Worm (Caenorhabditis elegans) whole organism, L1 larva: ENCODE measurements around the gene C04G6.2.

Source experiments
- C04F5.9 ChIP-seq: sonication (generic microtip); optimal IDR thresholded peaks from 2 replicates; lab custom pipeline; 2016; ENCODE audit warnings: missing genetic modification characterization, missing compliant biosample characterization
- C16A3.4 ChIP-seq: fragments of 150-350 bp; optimal IDR thresholded peaks from 2 replicates; lab custom pipeline; 2014; ENCODE audit warnings: missing biosample characterization, missing genetic modification characterization
- F16B12.6 ChIP-seq: fragments of 150-350 bp; optimal IDR thresholded peaks from 2 replicates; lab custom pipeline; 2014; ENCODE audit warnings: missing biosample characterization, missing genetic modification characterization
- aha-1 ChIP-seq: fragments of 150-350 bp; optimal IDR thresholded peaks from 2 replicates; lab custom pipeline; 2014; ENCODE audit warnings: missing biosample characterization, missing genetic modification characterization
- alr-1 ChIP-seq: fragments of 200-800 bp; sonication (Bioruptor generic); optimal IDR thresholded peaks from 2 replicates; lab custom pipeline; 2018; ENCODE audit warnings: borderline replicate concordance, mild to moderate bottlenecking, missing genetic modification characterization, missing compliant biosample characterization
- ama-1 ChIP-seq: fragments of 150-350 bp; optimal IDR thresholded peaks from 2 replicates; lab custom pipeline; 2014
- blmp-1 ChIP-seq: fragments of 150-350 bp; optimal IDR thresholded peaks from 2 replicates; lab custom pipeline; 2014; ENCODE audit warnings: missing biosample characterization, missing genetic modification characterization
- ceh-8 ChIP-seq: fragments of 200-800 bp; sonication (Bioruptor generic); optimal IDR thresholded peaks from 2 replicates; lab custom pipeline; 2018; ENCODE audit warnings: mild to moderate bottlenecking, missing genetic modification characterization, moderate library complexity, missing compliant biosample characterization
- ceh-82 ChIP-seq, 3 experiments: fragments of 150-350 bp in 1 of 3; sonication (generic microtip) in 2 of 3; optimal IDR thresholded peaks; 2 replicates each; lab custom pipeline; 2014 to 2017; ENCODE audit warnings: missing biosample characterization in 3 of 3, missing genetic modification characterization in 3 of 3
- ceh-88 ChIP-seq: fragments of 200-800 bp; sonication (Bioruptor generic); IDR thresholded peaks from 2 replicates; pipeline ENCODE4 v1.3.6; 2022; ENCODE audit warnings: missing genetic modification characterization, missing compliant biosample characterization
- ceh-90 ChIP-seq: sonication (generic microtip); optimal IDR thresholded peaks from 2 replicates; lab custom pipeline; 2016; ENCODE audit warnings: missing genetic modification characterization, missing compliant biosample characterization
- efl-1 ChIP-seq, 4 experiments: fragments of 150-350 bp; optimal IDR thresholded peaks in 3 of 4; peaks in 1 of 4; 1 replicate in 1 of 4; 2 replicates in 3 of 4; lab custom pipeline; 2014; ENCODE audit warnings: missing biosample characterization in 2 of 4, missing genetic modification characterization in 2 of 4, missing genetic modification reagents in 2 of 4
- elt-2 ChIP-seq: sonication (generic microtip); optimal IDR thresholded peaks from 2 replicates; lab custom pipeline; 2016; ENCODE audit warnings: missing genetic modification characterization, mild to moderate bottlenecking, inconsistent platforms, missing compliant biosample characterization, missing genetic modification reagents
- elt-3 ChIP-seq, 6 experiments: fragments of 150-350 bp in 1 of 6; sonication (generic microtip); optimal IDR thresholded peaks; 2 replicates each; lab custom pipeline; 2017 to 2018; ENCODE audit warnings: missing biosample characterization in 6 of 6, missing genetic modification characterization in 6 of 6, inconsistent platforms in 1 of 6
- ets-5 ChIP-seq: fragments of 200-800 bp; sonication (Bioruptor generic); IDR thresholded peaks from 2 replicates; pipeline ENCODE4 v1.3.6; 2022; ENCODE audit warnings: missing genetic modification characterization, missing compliant biosample characterization
- fkh-10 ChIP-seq: sonication (generic microtip); optimal IDR thresholded peaks from 2 replicates; lab custom pipeline; 2017; ENCODE audit warnings: missing biosample characterization, missing genetic modification reagents, missing genetic modification characterization
- fkh-4 ChIP-seq: sonication (generic microtip); optimal IDR thresholded peaks from 2 replicates; lab custom pipeline; 2016; ENCODE audit warnings: missing compliant biosample characterization, missing genetic modification characterization, borderline replicate concordance
- grh-1 ChIP-seq: fragments of 200-800 bp; sonication (Bioruptor generic); IDR thresholded peaks from 2 replicates; pipeline ENCODE4 v1.3.6; 2022; ENCODE audit warnings: missing genetic modification reagents, missing genetic modification characterization, missing compliant biosample characterization
- hlh-17 ChIP-seq: fragments of 200-800 bp; sonication (Bioruptor generic); optimal IDR thresholded peaks from 2 replicates; lab custom pipeline; 2018; ENCODE audit warnings: missing genetic modification characterization, mild to moderate bottlenecking, missing compliant biosample characterization, moderate library complexity, borderline replicate concordance
- hlh-4 ChIP-seq: sonication (generic microtip); optimal IDR thresholded peaks from 2 replicates; lab custom pipeline; 2016; ENCODE audit warnings: mild to moderate bottlenecking, missing genetic modification characterization, missing compliant biosample characterization
- hpl-2 ChIP-seq: fragments of 150-350 bp; optimal IDR thresholded peaks from 2 replicates; lab custom pipeline; 2014; ENCODE audit warnings: missing biosample characterization, missing genetic modification reagents, missing genetic modification characterization
- irx-1 ChIP-seq: sonication (generic microtip); optimal IDR thresholded peaks from 2 replicates; lab custom pipeline; 2016; ENCODE audit warnings: missing genetic modification characterization, missing compliant biosample characterization
- lin-13 ChIP-seq: fragments of 150-350 bp; optimal IDR thresholded peaks from 2 replicates; lab custom pipeline; 2014; ENCODE audit warnings: missing biosample characterization, missing genetic modification reagents, missing genetic modification characterization
- lin-14 ChIP-seq: fragments of 200-800 bp; sonication (Bioruptor generic); optimal IDR thresholded peaks from 2 replicates; lab custom pipeline; 2018; ENCODE audit warnings: mild to moderate bottlenecking, missing genetic modification characterization, moderate library complexity, missing compliant biosample characterization
- lin-15B ChIP-seq: fragments of 150-350 bp; sonication (generic microtip); optimal IDR thresholded peaks from 3 replicates; lab custom pipeline; 2014; ENCODE audit warnings: missing biosample characterization, missing genetic modification characterization
- lin-35 ChIP-seq, 2 experiments: fragments of 150-350 bp; optimal IDR thresholded peaks; 2 replicates each; lab custom pipeline; 2014; ENCODE audit warnings: missing biosample characterization in 2 of 2, missing genetic modification characterization in 2 of 2, missing genetic modification reagents in 2 of 2
- lin-39 ChIP-seq: fragments of 150-350 bp; optimal IDR thresholded peaks from 2 replicates; lab custom pipeline; 2014; ENCODE audit warnings: missing biosample characterization, missing genetic modification reagents, missing genetic modification characterization
- mab-9 ChIP-seq: fragments of 200-800 bp; sonication (Bioruptor generic); IDR thresholded peaks from 2 replicates; pipeline ENCODE4 v1.3.6; 2022; ENCODE audit warnings: missing genetic modification reagents, missing genetic modification characterization, missing compliant biosample characterization
- mdl-1 ChIP-seq, 2 experiments: fragments of 150-350 bp; optimal IDR thresholded peaks; 2 replicates each; lab custom pipeline; 2014 to 2017; ENCODE audit warnings: missing biosample characterization in 2 of 2, missing genetic modification characterization in 2 of 2, inconsistent platforms in 1 of 2
- mef-2 ChIP-seq: fragments of 150-350 bp; optimal IDR thresholded peaks from 2 replicates; lab custom pipeline; 2014; ENCODE audit warnings: missing biosample characterization, missing genetic modification characterization
- mep-1 ChIP-seq: fragments of 150-350 bp; optimal IDR thresholded peaks from 2 replicates; lab custom pipeline; 2014; ENCODE audit warnings: missing biosample characterization, missing genetic modification characterization
- nhr-11 ChIP-seq: fragments of 150-350 bp; optimal IDR thresholded peaks from 2 replicates; lab custom pipeline; 2014; ENCODE audit warnings: missing biosample characterization, missing genetic modification characterization
- nhr-20 ChIP-seq: sonication (generic microtip); optimal IDR thresholded peaks from 2 replicates; lab custom pipeline; 2016; ENCODE audit warnings: mild to moderate bottlenecking, missing genetic modification characterization, missing compliant biosample characterization
- nhr-237 ChIP-seq: fragments of 150-350 bp; optimal IDR thresholded peaks from 2 replicates; lab custom pipeline; 2014; ENCODE audit warnings: missing biosample characterization, missing genetic modification characterization
- nhr-28 ChIP-seq: fragments of 150-350 bp; optimal IDR thresholded peaks from 2 replicates; lab custom pipeline; 2014; ENCODE audit warnings: missing biosample characterization, missing genetic modification characterization
- nhr-77 ChIP-seq: fragments of 150-350 bp; optimal IDR thresholded peaks from 2 replicates; lab custom pipeline; 2014; ENCODE audit warnings: missing biosample characterization, missing genetic modification characterization
- nhr-84 ChIP-seq: sonication (generic microtip); optimal IDR thresholded peaks from 2 replicates; lab custom pipeline; 2017; ENCODE audit warnings: missing biosample characterization, missing genetic modification characterization
- nhr-85 ChIP-seq: sonication (generic microtip); peaks from one replicate; lab custom pipeline; 2016; ENCODE audit warnings: missing genetic modification characterization, inconsistent platforms, missing compliant biosample characterization
- nhr-90 ChIP-seq: sonication (generic microtip); optimal IDR thresholded peaks from 2 replicates; lab custom pipeline; 2016; ENCODE audit warnings: mild to moderate bottlenecking, missing genetic modification characterization, missing compliant biosample characterization; ENCODE audit not compliant: poor library complexity
- pax-3 ChIP-seq: fragments of 200-800 bp; sonication (Bioruptor generic); optimal IDR thresholded peaks from 2 replicates; lab custom pipeline; 2018; ENCODE audit warnings: mild to moderate bottlenecking, missing genetic modification characterization, moderate library complexity, missing compliant biosample characterization
- skn-1 ChIP-seq: fragments of 150-350 bp; optimal IDR thresholded peaks from 2 replicates; lab custom pipeline; 2014; ENCODE audit warnings: missing biosample characterization, missing genetic modification characterization
- snpc-4 ChIP-seq: fragments of 150-350 bp; optimal IDR thresholded peaks from 2 replicates; lab custom pipeline; 2014; ENCODE audit warnings: missing biosample characterization, missing genetic modification characterization
- snu-23 ChIP-seq: sonication (generic microtip); optimal IDR thresholded peaks from 2 replicates; lab custom pipeline; 2016; ENCODE audit warnings: missing genetic modification characterization, missing compliant biosample characterization
- sox-4 ChIP-seq: sonication (generic microtip); optimal IDR thresholded peaks from 2 replicates; lab custom pipeline; 2016; ENCODE audit warnings: missing genetic modification characterization, missing compliant biosample characterization
- sptf-1 ChIP-seq: fragments of 150-350 bp; optimal IDR thresholded peaks from 2 replicates; lab custom pipeline; 2014; ENCODE audit warnings: missing biosample characterization, missing genetic modification characterization
- tlp-1 ChIP-seq: fragments of 150-350 bp; optimal IDR thresholded peaks from 2 replicates; lab custom pipeline; 2014; ENCODE audit warnings: missing biosample characterization, missing genetic modification characterization
- unc-30 ChIP-seq: sonication (generic microtip); optimal IDR thresholded peaks from 2 replicates; lab custom pipeline; 2017; ENCODE audit warnings: missing biosample characterization, missing genetic modification characterization
- unc-62 ChIP-seq: fragments of 150-350 bp; optimal IDR thresholded peaks from 2 replicates; lab custom pipeline; 2014; ENCODE audit warnings: missing biosample characterization, missing genetic modification reagents, missing genetic modification characterization
- unc-86 ChIP-seq: sonication (generic microtip); optimal IDR thresholded peaks from 2 replicates; lab custom pipeline; 2016; ENCODE audit warnings: missing genetic modification characterization, missing compliant biosample characterization
- vab-15 ChIP-seq: sonication (generic microtip); optimal IDR thresholded peaks from 2 replicates; lab custom pipeline; 2017; ENCODE audit warnings: missing genotype, mild to moderate bottlenecking, missing genetic modification characterization, missing compliant biosample characterization
- zag-1 ChIP-seq: fragments of 150-350 bp; optimal IDR thresholded peaks from 2 replicates; lab custom pipeline; 2014; ENCODE audit warnings: missing biosample characterization, missing genetic modification characterization
- zip-4 ChIP-seq: fragments of 200-800 bp; sonication (Bioruptor generic); optimal IDR thresholded peaks from 2 replicates; lab custom pipeline; 2018; ENCODE audit warnings: mild to moderate bottlenecking, missing genetic modification characterization, moderate library complexity, missing compliant biosample characterization
- ztf-4 ChIP-seq: fragments of 150-350 bp; optimal IDR thresholded peaks from 2 replicates; lab custom pipeline; 2014; ENCODE audit warnings: missing biosample characterization, missing genetic modification characterization

C04G6.2 gene

ce11 chrII:5061794-5062368, 31.1 kb upstream of the C04G6.2 start, which contains the start of gene smc-5 (continued):
- TF ChIP-seq C16A3.4 (tag; lab: Kevin White, UChicago): peak; percentile 92
- no peak for TF ChIP-seq hlh-4 (tag; lab: Kevin White, UChicago)
- TF ChIP-seq pax-3 (tag; lab: Kevin White, UChicago): peak; percentile 53
- peak; percentile 60 for TF ChIP-seq nhr-90
- no peak for TF ChIP-seq fkh-4 (tag; lab: Kevin White, UChicago)
- peak; percentile 87 for TF ChIP-seq lin-15B
- no peak for TF ChIP-seq nhr-28 (tag; lab: Kevin White, UChicago)
- TF ChIP-seq hpl-2 (GFP tag; lab: Kevin White, UChicago): peak; percentile 8
- peak; percentile 84 to 88 for TF ChIP-seq efl-1 (optimal IDR thresholded peaks at IDR 0.05; lab: Kevin White, UChicago)
- peak; percentile 86 to 98 for TF ChIP-seq efl-1 (GFP tag; optimal IDR thresholded peaks at IDR 0.05 in 1 of 2; lab: Kevin White, UChicago)
- TF ChIP-seq blmp-1 (tag; lab: Kevin White, UChicago): peak; percentile 71
- peak; percentile 69 for TF ChIP-seq nhr-85
- TF ChIP-seq lin-13 (GFP tag; lab: Kevin White, UChicago): peak; percentile 41
- no peak for TF ChIP-seq aha-1 (tag; lab: Kevin White, UChicago)
- TF ChIP-seq snpc-4 (tag; lab: Kevin White, UChicago): peak; percentile 63
- peak; percentile 89 for TF ChIP-seq skn-1
- TF ChIP-seq ceh-88 (GFP tag; lab: Robert Waterston, UW): peak; percentile 46; the same call in 1 of the 2 replicates
- TF ChIP-seq unc-86 (tag; lab: Kevin White, UChicago): peak; percentile 49
- no peak for TF ChIP-seq C04F5.9 (tag; lab: Kevin White, UChicago)
- TF ChIP-seq alr-1 (tag; lab: Kevin White, UChicago): no peak
- peak; percentile 69 for TF ChIP-seq lin-14 (GFP tag; lab: Kevin White, UChicago)
- no peak for TF ChIP-seq elt-2
- no peak for TF ChIP-seq nhr-237 (tag; lab: Kevin White, UChicago)
- no peak for TF ChIP-seq ets-5 (GFP tag; lab: Robert Waterston, UW)
- TF ChIP-seq ceh-8 (GFP tag; lab: Kevin White, UChicago): no peak
- peak; percentile 66 for TF ChIP-seq nhr-20
- no peak for TF ChIP-seq ama-1 (lab: Kevin White, UChicago)
- no peak for TF ChIP-seq lin-39 (tag; lab: Kevin White, UChicago)
- TF ChIP-seq irx-1 (tag; lab: Kevin White, UChicago): no peak
- TF ChIP-seq nhr-77 (tag; lab: Kevin White, UChicago): peak; percentile 62
- no peak for TF ChIP-seq grh-1 (GFP tag; lab: Robert Waterston, UW)
- TF ChIP-seq ztf-4 (tag; lab: Kevin White, UChicago): no peak
- no peak for TF ChIP-seq nhr-84 (tag; lab: Kevin White, UChicago)
- TF ChIP-seq snu-23 (GFP tag; lab: Kevin White, UChicago): peak; percentile 78
- TF ChIP-seq unc-30 (tag; lab: Kevin White, UChicago): no peak
- TF ChIP-seq ceh-90: no peak
- no peak for TF ChIP-seq zip-4 (GFP tag; lab: Kevin White, UChicago)
- no peak for TF ChIP-seq zag-1 (tag; lab: Kevin White, UChicago)
- peak in 1 of 2 experiments; percentile 42 for TF ChIP-seq mdl-1 (tag; optimal IDR thresholded peaks at IDR 0.05; lab: Kevin White, UChicago)
- no peak for TF ChIP-seq nhr-11 (tag; lab: Kevin White, UChicago)
- peak in 2 of 3 experiments; percentile 37 to 79 for TF ChIP-seq ceh-82 (tag; optimal IDR thresholded peaks at IDR 0.05; lab: Kevin White, UChicago)
- peak; percentile 51 for TF ChIP-seq mef-2 (tag; lab: Kevin White, UChicago)
- no peak for TF ChIP-seq unc-62
- no peak for TF ChIP-seq sptf-1 (tag; lab: Kevin White, UChicago)
- TF ChIP-seq lin-35 (GFP tag; optimal IDR thresholded peaks at IDR 0.05; lab: Kevin White, UChicago): peak; percentile 84 to 94
- TF ChIP-seq vab-15 (tag; lab: Kevin White, UChicago): peak; percentile 60
- TF ChIP-seq sox-4: peak; percentile 16
- TF ChIP-seq F16B12.6 (tag; lab: Kevin White, UChicago): peak; percentile 65
- TF ChIP-seq hlh-17 (GFP tag; lab: Kevin White, UChicago): no peak
- TF ChIP-seq fkh-10 (GFP tag; lab: Kevin White, UChicago): peak; percentile 24
- peak in 1 of 6 experiments; percentile 80 for TF ChIP-seq elt-3 (tag; optimal IDR thresholded peaks at IDR 0.05; lab: Kevin White, UChicago)
- TF ChIP-seq mab-9 (GFP tag; lab: Robert Waterston, UW): no peak
- peak; percentile 69 for TF ChIP-seq mep-1 (tag; lab: Kevin White, UChicago)
- TF ChIP-seq tlp-1 (tag; lab: Kevin White, UChicago): no peak
